Fruit fly (Drosophila melanogaster): ENCODE data around the gene CG42390.

Gene CG42390

dm6 chr3R:22146549-22146948 lies 26.7 kb downstream of the CG42390 start:
- TF ChIP-seq pan (optimal IDR thresholded peaks at IDR 0.05) (no peak), usp (GFP tag; optimal IDR thresholded peaks at IDR 0.05) (no peak), Dll (optimal IDR thresholded peaks at IDR 0.05) (no peak), EcR (GFP tag; optimal IDR thresholded peaks at IDR 0.05) (no peak), CG8478 (optimal IDR thresholded peaks at IDR 0.05) (no peak), psq (optimal IDR thresholded peaks at IDR 0.05) (no peak)

- TF ChIP-seq Dll (optimal IDR thresholded peaks at IDR 0.05) (no peak), CG8478 (optimal IDR thresholded peaks at IDR 0.05) (no peak), pan (optimal IDR thresholded peaks at IDR 0.05) (no peak), usp (GFP tag; optimal IDR thresholded peaks at IDR 0.05) (no peak), EcR (GFP tag; optimal IDR thresholded peaks at IDR 0.05) (no peak), psq (optimal IDR thresholded peaks at IDR 0.05) (no peak)
Measured at dm6 chr3R:22147426-22147825, 27.6 kb downstream of the CG42390 start.

- TF ChIP-seq EcR (GFP tag; optimal IDR thresholded peaks at IDR 0.05) = no peak
- TF ChIP-seq usp (GFP tag; optimal IDR thresholded peaks at IDR 0.05) = no peak
- no peak for TF ChIP-seq psq (optimal IDR thresholded peaks at IDR 0.05)
Measured at dm6 chr3R:22148274-22148673, 28.4 kb downstream of the CG42390 start.

DNA sequence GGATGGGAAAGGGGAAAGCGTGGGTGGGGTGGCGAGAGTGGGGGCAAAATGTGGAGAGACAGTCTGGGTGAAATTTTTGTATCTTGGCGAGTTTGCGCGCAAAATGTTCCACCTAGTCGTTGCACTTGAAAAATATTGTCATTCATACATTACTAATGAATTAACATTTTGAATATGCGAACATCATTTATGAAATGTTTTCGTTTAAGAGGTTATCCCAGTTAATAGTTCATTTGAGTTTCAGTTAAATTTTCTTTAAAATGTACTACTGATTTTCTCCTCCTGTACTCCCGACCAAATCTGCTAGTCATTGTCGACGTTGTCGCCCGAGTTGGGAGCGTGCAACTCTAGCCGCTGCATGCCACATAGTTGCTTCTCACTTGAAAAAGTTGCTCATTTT lies 30.1 kb downstream of the CG42390 start:
- TF ChIP-seq CG8478 (optimal IDR thresholded peaks at IDR 0.05) (no peak), EcR (GFP tag; optimal IDR thresholded peaks at IDR 0.05) (no peak), psq (optimal IDR thresholded peaks at IDR 0.05) (no peak), usp (GFP tag; optimal IDR thresholded peaks at IDR 0.05) (no peak), pan (optimal IDR thresholded peaks at IDR 0.05) (no peak), Dll (optimal IDR thresholded peaks at IDR 0.05) (no peak)

DNA sequence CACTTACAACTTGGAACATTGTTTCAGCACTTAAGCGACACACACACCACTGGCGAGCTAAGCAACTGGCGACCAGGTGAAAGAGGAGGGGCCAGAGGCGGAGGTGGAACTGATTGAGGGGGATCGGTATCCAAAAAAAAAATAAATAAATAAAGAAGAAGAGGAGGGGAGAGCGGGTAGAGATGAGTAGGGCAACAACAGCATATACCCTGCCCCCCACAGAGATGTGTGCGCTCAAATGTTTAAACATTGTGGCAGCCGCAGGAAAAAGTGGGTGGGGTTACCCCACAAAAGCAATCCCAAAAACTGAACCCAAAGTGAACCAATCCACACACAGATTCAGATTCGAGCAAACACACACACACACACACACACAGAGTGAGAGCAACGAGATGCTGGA lies 30.6 kb downstream of the CG42390 start:
- TF ChIP-seq CG8478 (optimal IDR thresholded peaks at IDR 0.05) (no peak), psq (optimal IDR thresholded peaks at IDR 0.05) (no peak), EcR (GFP tag; optimal IDR thresholded peaks at IDR 0.05) (no peak), pan (optimal IDR thresholded peaks at IDR 0.05) (no peak)

dm6 chr3R:22152424-22152823 lies 32.6 kb downstream of the CG42390 start:
- no peak for TF ChIP-seq CG8478 (optimal IDR thresholded peaks at IDR 0.05)
- TF ChIP-seq psq (optimal IDR thresholded peaks at IDR 0.05) = no peak
- TF ChIP-seq Dll (optimal IDR thresholded peaks at IDR 0.05) = no peak
- no peak for TF ChIP-seq pan (optimal IDR thresholded peaks at IDR 0.05)
- TF ChIP-seq usp (GFP tag; optimal IDR thresholded peaks at IDR 0.05) = no peak
- no peak for TF ChIP-seq EcR (GFP tag; optimal IDR thresholded peaks at IDR 0.05)

DNA sequence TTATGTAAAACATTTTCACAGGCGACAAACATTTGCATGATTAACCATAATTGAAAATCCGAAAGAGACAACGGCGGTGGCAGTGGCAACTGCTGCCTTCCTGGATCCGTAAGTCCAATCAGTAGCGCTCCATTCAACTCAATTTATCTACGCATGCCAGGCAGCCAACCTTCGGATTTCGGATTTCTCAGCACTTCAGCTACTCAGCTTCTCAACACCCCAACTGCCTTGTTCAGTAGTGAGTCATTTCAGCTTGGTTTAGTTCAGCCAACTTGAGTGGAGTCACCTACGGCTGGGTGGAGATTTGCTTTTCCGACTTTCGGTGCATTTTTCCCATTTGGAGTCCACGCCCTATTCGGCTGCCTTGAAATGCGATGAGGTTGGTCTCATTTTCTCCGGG lies 33.8 kb downstream of the CG42390 start:
- TF ChIP-seq EcR (GFP tag; optimal IDR thresholded peaks at IDR 0.05) = no peak
- TF ChIP-seq psq (optimal IDR thresholded peaks at IDR 0.05) = no peak
- TF ChIP-seq usp (GFP tag; optimal IDR thresholded peaks at IDR 0.05) = no peak
- TF ChIP-seq pan (optimal IDR thresholded peaks at IDR 0.05) = no peak
- no peak for TF ChIP-seq CG8478 (optimal IDR thresholded peaks at IDR 0.05)
- no peak for TF ChIP-seq Dll (optimal IDR thresholded peaks at IDR 0.05)

- no peak for TF ChIP-seq CG8478 (optimal IDR thresholded peaks at IDR 0.05)
- TF ChIP-seq pan (optimal IDR thresholded peaks at IDR 0.05) = no peak
- no peak for TF ChIP-seq EcR (GFP tag; optimal IDR thresholded peaks at IDR 0.05)
- no peak for TF ChIP-seq Dll (optimal IDR thresholded peaks at IDR 0.05)
- no peak for TF ChIP-seq usp (GFP tag; optimal IDR thresholded peaks at IDR 0.05)
- no peak for TF ChIP-seq psq (optimal IDR thresholded peaks at IDR 0.05)
Measured at dm6 chr3R:22158243-22158642, 38.4 kb downstream of the CG42390 start.

DNA sequence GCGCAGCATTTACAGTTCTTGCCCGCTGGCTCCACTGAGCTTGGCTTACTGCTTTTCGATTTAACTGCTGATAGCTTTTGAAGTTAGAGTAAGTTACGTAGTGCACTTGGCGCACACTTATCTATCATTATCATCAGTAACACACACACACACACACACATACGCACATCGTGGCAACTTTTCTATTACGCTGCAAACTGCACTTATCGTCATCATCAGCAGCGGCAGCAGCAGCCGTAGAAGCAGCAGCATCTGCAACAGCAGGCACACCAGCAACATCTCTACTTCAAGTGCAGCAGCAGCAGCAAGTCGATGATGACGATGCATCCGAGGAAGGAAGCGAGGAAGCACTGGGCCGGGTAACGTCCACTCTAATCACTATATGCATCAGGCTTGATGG lies 38.8 kb downstream of the CG42390 start:
- TF ChIP-seq Dll (optimal IDR thresholded peaks at IDR 0.05) = no peak
- no peak for TF ChIP-seq psq (optimal IDR thresholded peaks at IDR 0.05)
- no peak for TF ChIP-seq CG8478 (optimal IDR thresholded peaks at IDR 0.05)
- TF ChIP-seq EcR (GFP tag; optimal IDR thresholded peaks at IDR 0.05) = no peak
- TF ChIP-seq usp (GFP tag; optimal IDR thresholded peaks at IDR 0.05) = no peak
- no peak for TF ChIP-seq pan (optimal IDR thresholded peaks at IDR 0.05)

dm6 chr3R:22161613-22162409 lies 42.0 kb downstream of the CG42390 start:
- TF ChIP-seq Dll (optimal IDR thresholded peaks at IDR 0.05) = no peak
- TF ChIP-seq pan (optimal IDR thresholded peaks at IDR 0.05) = no peak
- no peak for TF ChIP-seq EcR (GFP tag; optimal IDR thresholded peaks at IDR 0.05)

DNA sequence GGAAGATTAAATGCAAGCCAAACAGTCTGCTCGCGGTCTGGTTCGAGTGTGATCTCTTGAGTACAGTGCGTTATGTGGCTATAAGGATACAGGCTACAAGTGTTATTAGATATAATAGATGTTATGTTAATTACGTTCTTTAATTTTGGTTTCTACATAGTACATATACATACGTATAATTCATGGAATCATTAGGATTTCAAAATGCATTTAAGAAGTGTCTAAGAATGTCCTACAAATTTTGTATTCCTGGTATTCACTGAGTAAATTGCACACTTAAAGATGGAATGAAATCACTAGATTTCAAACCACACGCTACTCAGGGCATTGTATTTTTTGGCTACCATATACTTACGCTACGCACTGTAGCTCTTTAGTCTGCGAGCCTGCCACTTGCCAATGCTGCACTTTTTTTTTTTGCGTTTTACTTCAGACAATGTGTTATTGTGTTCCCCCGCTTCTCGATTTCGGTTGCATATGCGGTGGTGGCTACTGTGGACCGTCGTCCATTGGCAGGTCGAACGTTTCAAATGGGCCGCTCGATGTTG lies 43.5 kb downstream of the CG42390 start:
- TF ChIP-seq pan (optimal IDR thresholded peaks at IDR 0.05) = no peak
- TF ChIP-seq CG8478 (optimal IDR thresholded peaks at IDR 0.05) = no peak
- no peak for TF ChIP-seq EcR (GFP tag; optimal IDR thresholded peaks at IDR 0.05)
- no peak for TF ChIP-seq usp (GFP tag; optimal IDR thresholded peaks at IDR 0.05)
- no peak for TF ChIP-seq Dll (optimal IDR thresholded peaks at IDR 0.05)
- no peak for TF ChIP-seq psq (optimal IDR thresholded peaks at IDR 0.05)

DNA sequence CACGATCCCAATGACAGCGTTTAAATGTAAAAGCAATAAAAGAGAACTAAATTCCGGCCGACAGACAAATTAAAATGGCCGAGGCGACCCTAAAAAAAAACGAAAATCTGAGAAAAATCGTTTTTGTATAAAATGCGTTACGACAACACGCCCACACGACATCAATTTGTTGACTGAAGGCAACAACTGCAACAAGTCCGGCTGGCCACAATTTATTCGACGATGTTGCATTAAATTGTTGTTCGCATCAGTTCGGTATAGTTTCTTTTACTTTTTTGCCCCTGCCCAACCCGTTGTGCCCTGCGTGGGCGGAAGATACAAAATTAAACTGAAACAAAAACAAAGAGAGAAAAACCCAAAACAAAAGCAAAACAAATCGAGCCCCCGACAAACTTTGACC lies 51.7 kb downstream of the CG42390 start:
- TF ChIP-seq psq (optimal IDR thresholded peaks at IDR 0.05) (no peak), pan (optimal IDR thresholded peaks at IDR 0.05) (no peak), EcR (GFP tag; optimal IDR thresholded peaks at IDR 0.05) (no peak), CG8478 (optimal IDR thresholded peaks at IDR 0.05) (no peak), Dll (optimal IDR thresholded peaks at IDR 0.05) (no peak), usp (GFP tag; optimal IDR thresholded peaks at IDR 0.05) (no peak)
